Worm (Caenorhabditis elegans) whole organism, L1 larva: ENCODE data around the gene R08F11.4.

Experiments
- C04F5.9 ChIP-seq: sonication (generic microtip); optimal IDR thresholded peaks from 2 replicates; lab custom pipeline; 2016; ENCODE audit warnings: missing genetic modification characterization, missing compliant biosample characterization
- C16A3.4 ChIP-seq: fragments of 150-350 bp; optimal IDR thresholded peaks from 2 replicates; lab custom pipeline; 2014; ENCODE audit warnings: missing biosample characterization, missing genetic modification characterization
- F16B12.6 ChIP-seq: fragments of 150-350 bp; optimal IDR thresholded peaks from 2 replicates; lab custom pipeline; 2014; ENCODE audit warnings: missing biosample characterization, missing genetic modification characterization
- aha-1 ChIP-seq: fragments of 150-350 bp; optimal IDR thresholded peaks from 2 replicates; lab custom pipeline; 2014; ENCODE audit warnings: missing biosample characterization, missing genetic modification characterization
- alr-1 ChIP-seq: fragments of 200-800 bp; sonication (Bioruptor generic); optimal IDR thresholded peaks from 2 replicates; lab custom pipeline; 2018; ENCODE audit warnings: borderline replicate concordance, mild to moderate bottlenecking, missing genetic modification characterization, missing compliant biosample characterization
- blmp-1 ChIP-seq: fragments of 150-350 bp; optimal IDR thresholded peaks from 2 replicates; lab custom pipeline; 2014; ENCODE audit warnings: missing biosample characterization, missing genetic modification characterization
- ceh-82 ChIP-seq, 3 experiments: fragments of 150-350 bp in 1 of 3; sonication (generic microtip) in 2 of 3; optimal IDR thresholded peaks; 2 replicates each; lab custom pipeline; 2014 to 2017; ENCODE audit warnings: missing biosample characterization in 3 of 3, missing genetic modification characterization in 3 of 3
- ces-1 ChIP-seq: fragments of 150-350 bp; optimal IDR thresholded peaks from 2 replicates; lab custom pipeline; 2014; ENCODE audit warnings: missing biosample characterization, missing genetic modification reagents, missing genetic modification characterization
- dsc-1 ChIP-seq: sonication (generic microtip); optimal IDR thresholded peaks from 2 replicates; lab custom pipeline; 2016; ENCODE audit warnings: mild to moderate bottlenecking, missing genetic modification characterization, missing compliant biosample characterization
- efl-1 ChIP-seq, 4 experiments: fragments of 150-350 bp; optimal IDR thresholded peaks in 3 of 4; peaks in 1 of 4; 1 replicate in 1 of 4; 2 replicates in 3 of 4; lab custom pipeline; 2014; ENCODE audit warnings: missing biosample characterization in 2 of 4, missing genetic modification characterization in 2 of 4, missing genetic modification reagents in 2 of 4
- egl-13 ChIP-seq: sonication (generic microtip); optimal IDR thresholded peaks from 2 replicates; lab custom pipeline; 2016; ENCODE audit warnings: missing genotype, missing genetic modification reagents, missing genetic modification characterization, missing compliant biosample characterization
- elt-2 ChIP-seq: sonication (generic microtip); optimal IDR thresholded peaks from 2 replicates; lab custom pipeline; 2016; ENCODE audit warnings: missing genetic modification characterization, mild to moderate bottlenecking, inconsistent platforms, missing compliant biosample characterization, missing genetic modification reagents
- elt-3 ChIP-seq, 6 experiments: fragments of 150-350 bp in 1 of 6; sonication (generic microtip); optimal IDR thresholded peaks; 2 replicates each; lab custom pipeline; 2017 to 2018; ENCODE audit warnings: missing biosample characterization in 6 of 6, missing genetic modification characterization in 6 of 6, inconsistent platforms in 1 of 6
- ets-5 ChIP-seq: fragments of 200-800 bp; sonication (Bioruptor generic); IDR thresholded peaks from 2 replicates; pipeline ENCODE4 v1.3.6; 2022; ENCODE audit warnings: missing genetic modification characterization, missing compliant biosample characterization
- fkh-10 ChIP-seq: sonication (generic microtip); optimal IDR thresholded peaks from 2 replicates; lab custom pipeline; 2017; ENCODE audit warnings: missing biosample characterization, missing genetic modification reagents, missing genetic modification characterization
- hpl-2 ChIP-seq: fragments of 150-350 bp; optimal IDR thresholded peaks from 2 replicates; lab custom pipeline; 2014; ENCODE audit warnings: missing biosample characterization, missing genetic modification reagents, missing genetic modification characterization
- irx-1 ChIP-seq: sonication (generic microtip); optimal IDR thresholded peaks from 2 replicates; lab custom pipeline; 2016; ENCODE audit warnings: missing genetic modification characterization, missing compliant biosample characterization
- isw-1 ChIP-seq: fragments of 200-800 bp; sonication (Bioruptor generic); IDR thresholded peaks from 2 replicates; pipeline ENCODE4 v1.3.6; 2022; ENCODE audit warnings: missing genetic modification characterization, missing compliant biosample characterization
- lin-13 ChIP-seq: fragments of 150-350 bp; optimal IDR thresholded peaks from 2 replicates; lab custom pipeline; 2014; ENCODE audit warnings: missing biosample characterization, missing genetic modification reagents, missing genetic modification characterization
- lin-14 ChIP-seq: fragments of 200-800 bp; sonication (Bioruptor generic); optimal IDR thresholded peaks from 2 replicates; lab custom pipeline; 2018; ENCODE audit warnings: mild to moderate bottlenecking, missing genetic modification characterization, moderate library complexity, missing compliant biosample characterization
- lin-35 ChIP-seq, 2 experiments: fragments of 150-350 bp; optimal IDR thresholded peaks; 2 replicates each; lab custom pipeline; 2014; ENCODE audit warnings: missing biosample characterization in 2 of 2, missing genetic modification characterization in 2 of 2, missing genetic modification reagents in 2 of 2
- lin-39 ChIP-seq: fragments of 150-350 bp; optimal IDR thresholded peaks from 2 replicates; lab custom pipeline; 2014; ENCODE audit warnings: missing biosample characterization, missing genetic modification reagents, missing genetic modification characterization
- mef-2 ChIP-seq: fragments of 150-350 bp; optimal IDR thresholded peaks from 2 replicates; lab custom pipeline; 2014; ENCODE audit warnings: missing biosample characterization, missing genetic modification characterization
- nhr-12 ChIP-seq: sonication (generic microtip); optimal IDR thresholded peaks from 2 replicates; lab custom pipeline; 2017; ENCODE audit warnings: missing biosample characterization, missing genetic modification characterization
- nhr-20 ChIP-seq: sonication (generic microtip); optimal IDR thresholded peaks from 2 replicates; lab custom pipeline; 2016; ENCODE audit warnings: mild to moderate bottlenecking, missing genetic modification characterization, missing compliant biosample characterization
- nhr-76 ChIP-seq: sonication (generic microtip); optimal IDR thresholded peaks from 2 replicates; lab custom pipeline; 2017; ENCODE audit warnings: missing biosample characterization, missing genetic modification characterization
- nhr-84 ChIP-seq: sonication (generic microtip); optimal IDR thresholded peaks from 2 replicates; lab custom pipeline; 2017; ENCODE audit warnings: missing biosample characterization, missing genetic modification characterization
- nhr-85 ChIP-seq: sonication (generic microtip); peaks from one replicate; lab custom pipeline; 2016; ENCODE audit warnings: missing genetic modification characterization, inconsistent platforms, missing compliant biosample characterization
- skn-1 ChIP-seq: fragments of 150-350 bp; optimal IDR thresholded peaks from 2 replicates; lab custom pipeline; 2014; ENCODE audit warnings: missing biosample characterization, missing genetic modification characterization
- snpc-4 ChIP-seq: fragments of 150-350 bp; optimal IDR thresholded peaks from 2 replicates; lab custom pipeline; 2014; ENCODE audit warnings: missing biosample characterization, missing genetic modification characterization
- snu-23 ChIP-seq: sonication (generic microtip); optimal IDR thresholded peaks from 2 replicates; lab custom pipeline; 2016; ENCODE audit warnings: missing genetic modification characterization, missing compliant biosample characterization
- sox-4 ChIP-seq: sonication (generic microtip); optimal IDR thresholded peaks from 2 replicates; lab custom pipeline; 2016; ENCODE audit warnings: missing genetic modification characterization, missing compliant biosample characterization
- tbx-2 ChIP-seq: sonication (generic microtip); optimal IDR thresholded peaks from 2 replicates; lab custom pipeline; 2016; ENCODE audit warnings: missing genetic modification characterization, missing compliant biosample characterization
- unc-130 ChIP-seq: fragments of 150-350 bp; optimal IDR thresholded peaks from 2 replicates; lab custom pipeline; 2017; ENCODE audit warnings: missing biosample characterization, missing genetic modification characterization, inconsistent platforms
- zip-4 ChIP-seq: fragments of 200-800 bp; sonication (Bioruptor generic); optimal IDR thresholded peaks from 2 replicates; lab custom pipeline; 2018; ENCODE audit warnings: mild to moderate bottlenecking, missing genetic modification characterization, moderate library complexity, missing compliant biosample characterization
- ztf-11 ChIP-seq, 2 experiments: sonication (generic microtip); optimal IDR thresholded peaks; 2 replicates each; lab custom pipeline; 2016 to 2017; ENCODE audit warnings: missing genetic modification characterization in 2 of 2, missing biosample characterization in 1 of 2, missing compliant biosample characterization in 1 of 2
- ztf-4 ChIP-seq: fragments of 150-350 bp; optimal IDR thresholded peaks from 2 replicates; lab custom pipeline; 2014; ENCODE audit warnings: missing biosample characterization, missing genetic modification characterization

The R08F11.4 gene

ce11 chrV:3774653-3775052 is 30.7 kb downstream of the R08F11.4 start:
- peak; percentile 14 for TF ChIP-seq elt-2
- no peak for TF ChIP-seq isw-1 (GFP tag; lab: Robert Waterston, UW)
- TF ChIP-seq, all 84 proteins: peak for 1

DNA sequence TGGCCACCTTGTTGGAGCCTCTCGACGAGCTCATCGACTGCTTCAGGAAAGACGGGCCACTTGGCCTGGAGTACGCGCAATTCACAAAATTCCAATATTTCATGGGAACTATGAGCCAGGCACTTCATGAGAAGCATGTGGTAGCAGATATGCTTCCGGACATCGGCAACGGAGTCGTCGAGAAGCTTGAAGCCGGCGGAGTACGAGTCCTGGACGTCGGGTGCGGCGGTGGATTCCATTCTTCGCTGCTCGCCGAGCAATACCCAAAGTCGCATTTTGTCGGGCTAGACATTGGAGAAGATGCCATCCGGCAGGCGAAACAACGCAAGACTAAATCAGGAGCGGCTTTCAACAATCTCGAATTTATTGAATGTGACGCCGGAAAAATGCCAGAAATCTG is 31.7 kb downstream of the R08F11.4 start:
- TF ChIP-seq dsc-1 (tag; lab: Kevin White, UChicago) (no peak), zip-4 (GFP tag; lab: Kevin White, UChicago) (no peak), unc-130 (tag; lab: Kevin White, UChicago) (no peak), tbx-2 (tag; lab: Kevin White, UChicago) (no peak), snu-23 (no peak)

DNA sequence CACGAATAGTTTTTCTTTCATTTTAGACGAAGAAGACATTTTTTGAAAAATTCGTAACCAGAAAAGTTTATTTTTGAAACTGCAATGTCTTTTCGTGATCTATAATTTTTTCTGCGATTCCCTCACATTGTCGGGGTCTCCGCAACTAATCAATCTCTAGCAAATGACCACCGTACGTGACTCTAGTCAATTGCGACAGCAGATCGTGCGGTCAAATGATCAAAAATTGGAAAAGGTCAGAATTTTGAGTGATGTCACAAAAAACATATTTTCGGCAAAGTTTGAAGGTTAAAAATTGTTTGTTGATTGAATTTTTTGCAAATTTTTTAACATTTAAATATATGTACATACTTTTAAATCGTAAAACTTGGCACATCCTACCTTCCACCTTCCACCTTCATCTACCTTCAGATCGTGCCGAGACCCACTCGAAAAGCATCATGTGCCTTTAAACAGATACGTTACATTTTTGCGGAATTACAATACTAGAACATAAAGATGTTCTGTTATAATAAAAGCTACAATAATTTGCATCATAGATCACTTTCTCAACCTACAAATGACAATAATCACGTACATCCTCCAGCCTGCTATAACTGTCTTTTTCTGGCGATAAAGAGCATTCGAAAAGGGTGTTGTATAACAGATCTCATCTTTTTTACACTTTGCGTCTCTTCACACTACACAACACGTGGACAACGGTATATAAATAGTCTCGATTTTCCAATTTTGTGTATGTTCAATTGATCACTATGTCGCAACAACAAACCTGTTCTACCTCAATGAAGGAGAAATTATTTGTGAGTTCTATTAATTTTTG is 33.7 kb downstream of the R08F11.4 start, which contains the start of the genes R08E5.1 and rips-1:
Gene R08E5.1, minus strand, starts transcription at position 82 of the 820 bp plus-strand sequence.
Gene rips-1, plus strand, starts transcription at position 585 of the 820 bp plus-strand sequence.
- TF ChIP-seq ets-5 (GFP tag; lab: Robert Waterston, UW) = no peak
- no peak for TF ChIP-seq C16A3.4
- no peak for TF ChIP-seq egl-13 (tag; lab: Kevin White, UChicago)
- TF ChIP-seq C04F5.9 = no peak
- no peak for TF ChIP-seq ztf-11 (tag; optimal IDR thresholded peaks at IDR 0.05; lab: Kevin White, UChicago)
- TF ChIP-seq ztf-4 = no peak
- no peak for TF ChIP-seq lin-35 (GFP tag; optimal IDR thresholded peaks at IDR 0.05; lab: Kevin White, UChicago)
- TF ChIP-seq efl-1 (optimal IDR thresholded peaks at IDR 0.05; lab: Kevin White, UChicago) = no peak
- TF ChIP-seq efl-1 (GFP tag; optimal IDR thresholded peaks at IDR 0.05 in 1 of 2; lab: Kevin White, UChicago) = peak in 1 of 2 experiments; percentile 22
- TF ChIP-seq alr-1 = no peak
- TF ChIP-seq lin-14 (GFP tag; lab: Kevin White, UChicago) = peak; percentile 35
- TF ChIP-seq skn-1 (tag; lab: Kevin White, UChicago) = no peak
- TF ChIP-seq snpc-4 (tag; lab: Kevin White, UChicago) = no peak
- no peak for TF ChIP-seq lin-13 (GFP tag; lab: Kevin White, UChicago)
- no peak for TF ChIP-seq sox-4 (tag; lab: Kevin White, UChicago)
- no peak for TF ChIP-seq nhr-76 (tag; lab: Kevin White, UChicago)
- no peak for TF ChIP-seq nhr-12 (tag; lab: Kevin White, UChicago)
- no peak for TF ChIP-seq nhr-84 (tag; lab: Kevin White, UChicago)
- peak; percentile 81 for TF ChIP-seq nhr-85 (tag; lab: Kevin White, UChicago)
- TF ChIP-seq fkh-10 (GFP tag; lab: Kevin White, UChicago) = no peak
- TF ChIP-seq snu-23 = peak; percentile 14
- peak; percentile 43 for TF ChIP-seq nhr-20 (tag; lab: Kevin White, UChicago)
- TF ChIP-seq blmp-1 (tag; lab: Kevin White, UChicago) = peak; percentile 62
- TF ChIP-seq ceh-82 (tag; optimal IDR thresholded peaks at IDR 0.05; lab: Kevin White, UChicago) = no peak
- TF ChIP-seq irx-1 (tag; lab: Kevin White, UChicago) = no peak
- TF ChIP-seq lin-39 (tag; lab: Kevin White, UChicago) = no peak
- TF ChIP-seq elt-3 (tag; optimal IDR thresholded peaks at IDR 0.05; lab: Kevin White, UChicago) = peak in 1 of 6 experiments; percentile 44
- no peak for TF ChIP-seq mef-2 (tag; lab: Kevin White, UChicago)
- no peak for TF ChIP-seq ces-1 (GFP tag; lab: Kevin White, UChicago)
- TF ChIP-seq hpl-2 (GFP tag; lab: Kevin White, UChicago) = no peak
- peak; percentile 39 for TF ChIP-seq aha-1 (tag; lab: Kevin White, UChicago)
- no peak for TF ChIP-seq F16B12.6 (tag; lab: Kevin White, UChicago)
- peak; percentile 26 for TF ChIP-seq unc-130 (tag; lab: Kevin White, UChicago)
